Worm (Caenorhabditis elegans): Measurements from ENCODE around the gene K02E7.12.
A peak's percentile ranks its signal among the peaks of the same experiment; 100 is the strongest.

Gene K02E7.12

DNA sequence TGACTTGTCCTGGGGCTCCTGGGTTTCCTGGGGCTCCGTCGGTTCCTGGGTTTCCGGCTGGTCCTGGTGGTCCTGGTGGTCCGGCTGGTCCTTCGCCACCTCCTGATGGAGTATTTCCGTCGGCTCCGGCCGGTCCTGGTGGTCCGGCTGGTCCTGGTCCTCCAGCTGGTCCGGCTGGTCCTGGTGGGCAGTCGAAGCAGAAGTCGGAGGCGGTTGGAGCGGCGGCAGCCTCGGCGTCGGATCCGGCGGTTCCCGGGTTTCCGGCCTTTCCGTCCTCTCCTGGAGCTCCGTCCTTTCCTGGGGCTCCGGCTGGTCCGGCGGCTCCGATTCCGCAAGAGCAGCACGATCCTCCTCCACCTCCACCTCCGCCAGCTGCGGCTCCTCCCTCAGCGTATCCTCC is 34.3 kb downstream of the K02E7.12 start:
- TF ChIP-seq zag-1 (tag; optimal IDR thresholded peaks at IDR 0.05) (no peak), ztf-1 (GFP tag; conservative IDR thresholded peaks at IDR 0.05) (no peak), nhr-237 (tag; optimal IDR thresholded peaks at IDR 0.05) (no peak)

DNA sequence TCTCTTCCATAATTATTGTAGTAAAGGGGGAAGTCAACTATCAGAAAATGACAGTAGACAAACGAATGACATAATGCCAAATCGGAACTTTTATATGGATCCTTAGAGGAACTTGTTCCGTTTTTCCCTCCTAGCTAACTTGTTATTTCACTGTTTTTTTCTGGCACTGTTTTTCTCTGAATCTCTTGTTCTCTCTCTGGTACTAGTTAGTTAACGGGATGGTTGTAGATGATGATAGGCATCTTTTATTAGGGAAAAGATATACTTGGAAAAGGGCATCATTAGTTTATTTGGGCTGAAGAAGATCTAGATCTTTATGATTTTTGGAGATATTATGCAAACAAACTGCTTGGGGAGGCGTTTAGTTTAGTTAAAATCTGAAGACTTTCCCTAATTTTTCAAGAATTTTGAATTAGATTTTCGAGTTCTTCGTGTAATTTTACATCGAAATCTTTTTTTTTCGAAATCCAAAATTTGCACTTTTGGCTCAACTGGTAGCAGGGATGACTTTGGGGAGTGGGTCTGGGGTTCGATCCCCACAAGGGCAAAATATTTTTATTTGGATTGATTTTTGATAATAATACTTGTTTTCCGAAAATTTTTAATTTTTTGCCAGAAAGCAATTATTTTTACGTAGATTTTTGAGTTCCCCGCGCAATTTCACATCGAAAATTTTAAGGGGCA is 36.1 kb downstream of the K02E7.12 start, which contains the start of gene col-40:
TSS of gene col-40 (minus strand) at position 51 of the 684 bp plus-strand sequence.
- TF ChIP-seq ztf-1 (GFP tag; conservative IDR thresholded peaks at IDR 0.05) (no peak), ceh-82 (tag; optimal IDR thresholded peaks at IDR 0.05) (no peak), R02D3.7 (tag; optimal IDR thresholded peaks at IDR 0.05) (no peak), lin-11 (tag; optimal IDR thresholded peaks at IDR 0.05) (no peak), lin-13 (GFP tag; optimal IDR thresholded peaks at IDR 0.05) (no peak), C34F6.9 (tag; optimal IDR thresholded peaks at IDR 0.05) (no peak), nhr-77 (tag; optimal IDR thresholded peaks at IDR 0.05) (no peak), ztf-4 (tag; optimal IDR thresholded peaks at IDR 0.05) (no peak), nhr-129 (tag; optimal IDR thresholded peaks at IDR 0.05) (no peak)

DNA sequence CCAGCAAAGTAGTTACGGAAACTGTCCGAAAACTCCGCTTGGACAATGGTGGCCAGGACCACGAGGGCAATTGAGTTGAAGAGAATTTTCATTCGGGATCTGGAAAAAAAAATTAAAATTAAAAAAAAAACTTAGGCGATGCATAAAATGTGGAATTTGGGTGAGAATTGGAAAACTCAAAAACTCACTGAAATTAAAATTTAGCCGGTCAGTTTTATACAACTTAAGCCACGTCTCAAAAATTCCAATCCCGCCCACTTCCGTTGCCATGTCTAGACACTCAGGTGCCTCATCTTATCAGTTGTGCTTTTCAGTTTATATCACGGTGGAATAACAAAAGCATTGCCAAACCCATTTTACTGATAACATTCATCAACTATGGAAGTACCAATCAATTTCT is 39.9 kb downstream of the K02E7.12 start, which contains the start of gene lips-11:
TSS of gene lips-11 (minus strand) at position 101 of the 400 bp plus-strand sequence.
- TF ChIP-seq lin-11 (tag; optimal IDR thresholded peaks at IDR 0.05) (no peak), egl-27 (tag; optimal IDR thresholded peaks at IDR 0.05) (no peak), sma-3 (GFP tag; optimal IDR thresholded peaks at IDR 0.05) (peak; percentile 9), peb-1 (tag; optimal IDR thresholded peaks at IDR 0.05) (no peak), nhr-23 (tag; optimal IDR thresholded peaks at IDR 0.05) (no peak), nhr-129 (tag; optimal IDR thresholded peaks at IDR 0.05) (no peak), nhr-77 (tag; optimal IDR thresholded peaks at IDR 0.05) (no peak)

DNA sequence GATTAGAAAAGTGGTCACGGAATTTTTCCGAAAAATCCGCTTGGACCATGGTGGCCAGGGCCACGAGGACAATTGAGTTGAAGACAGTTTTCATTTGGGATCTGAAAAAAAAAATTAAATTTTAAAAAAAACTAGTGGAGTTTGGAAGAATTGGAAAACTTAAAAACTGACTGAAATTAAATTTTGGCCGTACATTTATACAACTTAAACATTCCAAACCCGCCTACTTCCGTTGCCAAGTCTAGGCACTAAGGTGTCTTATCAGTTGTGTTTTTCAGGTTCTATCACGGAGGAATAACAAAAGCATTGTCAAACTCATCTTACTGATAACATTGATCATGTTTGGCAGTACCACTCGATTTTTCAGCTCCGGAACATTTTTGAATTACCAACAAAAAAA is 43.2 kb downstream of the K02E7.12 start, which contains the start of gene lips-12:
TSS of gene lips-12 (minus strand) at position 101 of the 400 bp plus-strand sequence.
- TF ChIP-seq skn-1 (tag; optimal IDR thresholded peaks at IDR 0.05) (no peak), C34F6.9 (tag; optimal IDR thresholded peaks at IDR 0.05) (no peak), lin-13 (GFP tag; optimal IDR thresholded peaks at IDR 0.05) (no peak), lsy-2 (tag; optimal IDR thresholded peaks at IDR 0.05) (no peak), dmd-4 (tag; optimal IDR thresholded peaks at IDR 0.05) (no peak), blmp-1 (tag; optimal IDR thresholded peaks at IDR 0.05; ENCODE audit: insufficient read depth) (no peak), mab-5 (tag; optimal IDR thresholded peaks at IDR 0.05) (no peak)

DNA sequence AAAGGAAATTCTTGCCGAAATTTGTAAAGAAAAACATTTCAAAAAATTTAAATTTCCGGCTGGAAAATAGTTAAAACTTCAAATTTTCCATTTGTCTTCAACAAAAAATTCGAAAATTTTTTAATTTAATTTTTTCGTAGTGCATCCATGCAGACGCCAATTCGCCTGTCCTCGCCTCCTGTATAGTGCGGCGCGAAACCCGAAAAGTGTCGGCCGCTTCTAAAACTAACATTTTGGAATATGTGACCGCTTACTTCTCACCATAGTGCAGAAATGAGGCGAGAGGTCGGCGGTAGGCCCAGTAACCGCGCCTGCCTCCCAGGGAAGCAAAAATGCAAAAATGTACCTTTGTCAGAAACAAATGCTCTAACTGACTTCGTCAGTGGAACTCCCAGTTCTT is 45.5 kb downstream of the K02E7.12 start:
- no peak for TF ChIP-seq nhr-25 (tag; optimal IDR thresholded peaks at IDR 0.05)
- TF ChIP-seq snpc-4 (tag; optimal IDR thresholded peaks at IDR 0.05): peak; percentile 47

DNA sequence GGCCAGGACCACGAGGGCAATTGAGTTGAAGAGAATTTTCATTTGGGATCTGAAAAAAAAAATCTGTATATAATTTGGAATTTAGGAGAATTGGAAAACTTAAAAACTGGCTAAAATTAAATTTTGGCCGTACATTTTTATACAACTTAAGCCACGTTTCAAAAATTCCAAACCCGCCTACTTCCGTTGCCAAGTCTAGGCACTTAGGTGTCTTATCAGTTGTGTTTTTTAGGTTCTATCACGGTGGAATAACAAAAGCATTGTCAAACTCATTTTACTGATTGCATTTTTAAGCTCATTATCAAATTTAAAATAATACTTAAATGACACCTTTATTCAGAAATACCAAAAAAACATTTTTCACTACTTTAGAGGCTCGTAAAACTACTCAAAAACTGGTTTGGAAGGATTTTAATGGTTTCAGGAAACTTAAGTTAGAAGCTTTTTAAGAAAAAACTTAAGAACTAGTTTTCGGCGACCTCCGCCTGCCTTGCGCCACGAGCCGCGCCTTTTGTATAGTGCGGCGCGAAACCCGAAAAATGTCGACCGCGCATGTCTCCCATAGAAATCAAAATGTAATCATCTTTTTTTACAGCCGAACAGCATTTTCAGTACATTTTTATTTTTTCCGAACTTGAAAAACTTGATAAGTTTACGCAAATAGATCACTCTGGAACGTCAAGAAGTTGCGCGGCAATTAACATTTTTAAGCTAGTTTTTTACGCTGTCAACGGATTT is 47.2 kb downstream of the K02E7.12 start, which contains the start of gene lips-13:
TSS of gene lips-13 (minus strand) at position 51 of the 738 bp plus-strand sequence.
- TF ChIP-seq ama-1 (optimal IDR thresholded peaks at IDR 0.05) (no peak), ztf-1 (GFP tag; conservative IDR thresholded peaks at IDR 0.05) (no peak), snpc-4 (tag; optimal IDR thresholded peaks at IDR 0.05) (no peak), zag-1 (tag; optimal IDR thresholded peaks at IDR 0.05) (no peak), mbf-1 (tag; optimal IDR thresholded peaks at IDR 0.05) (no peak), alr-1 (tag; optimal IDR thresholded peaks at IDR 0.05) (no peak), nhr-6 (tag; optimal IDR thresholded peaks at IDR 0.05) (no peak), unc-55 (GFP tag; optimal IDR thresholded peaks at IDR 0.05) (no peak), nhr-12 (tag; optimal IDR thresholded peaks at IDR 0.05) (no peak), nhr-21 (tag; optimal IDR thresholded peaks at IDR 0.05) (no peak), elt-3 (tag; optimal IDR thresholded peaks at IDR 0.05) (no peak), lsy-2 (tag; optimal IDR thresholded peaks at IDR 0.05) (no peak), ztf-11 (tag; optimal IDR thresholded peaks at IDR 0.05) (no peak), dmd-4 (tag; optimal IDR thresholded peaks at IDR 0.05) (no peak), blmp-1 (tag; optimal IDR thresholded peaks at IDR 0.05; ENCODE audit: insufficient read depth) (no peak), lin-11 (tag; optimal IDR thresholded peaks at IDR 0.05) (no peak), unc-39 (tag; optimal IDR thresholded peaks at IDR 0.05) (no peak)

All from whole organism, L2 larva.